Fruit fly (Drosophila melanogaster) whole organism, prepupa: ENCODE data around the gene mip130.

Experiments used
- Blimp-1 ChIP-seq: fragments of 200-800 bp; sonication (Bioruptor generic); optimal IDR thresholded peaks from 3 replicates; lab custom pipeline; 2017; ENCODE audit warnings: missing biosample characterization, missing genetic modification characterization, mild to moderate bottlenecking, moderate library complexity, missing genetic modification reagents
- CG10631 ChIP-seq: fragments of 200-800 bp; sonication (Bioruptor generic); optimal IDR thresholded peaks from 2 replicates; lab custom pipeline; 2016; ENCODE audit warnings: missing biosample characterization, missing genetic modification characterization
- CG10669 ChIP-seq: fragments of 200-800 bp; sonication (Bioruptor generic); optimal IDR thresholded peaks from 3 replicates; lab custom pipeline; 2018; ENCODE audit warnings: missing biosample characterization, mild to moderate bottlenecking, missing genetic modification characterization, moderate library complexity
- CG11294 ChIP-seq: fragments of 200-800 bp; sonication (Bioruptor generic); IDR thresholded peaks from 2 replicates; pipeline ENCODE4 v1.3.6; 2022; ENCODE audit warnings: missing biosample characterization, missing genetic modification characterization
- CG1621 ChIP-seq: fragments of 200-800 bp; sonication (Bioruptor generic); optimal IDR thresholded peaks from 3 replicates; lab custom pipeline; 2018; ENCODE audit warnings: missing biosample characterization, mild to moderate bottlenecking, missing genetic modification characterization
- CG16779 ChIP-seq: fragments of 200-800 bp; sonication (Bioruptor generic); optimal IDR thresholded peaks from 3 replicates; lab custom pipeline; 2017; ENCODE audit warnings: missing biosample characterization, mild to moderate bottlenecking, missing genetic modification characterization
- CG31627 ChIP-seq: fragments of 200-800 bp; sonication (Bioruptor generic); optimal IDR thresholded peaks from 3 replicates; lab custom pipeline; 2016; ENCODE audit warnings: missing biosample characterization, missing genetic modification characterization
- CG32006 ChIP-seq: fragments of 200-800 bp; sonication (Bioruptor generic); optimal IDR thresholded peaks from 3 replicates; lab custom pipeline; 2017; ENCODE audit warnings: missing biosample characterization, mild to moderate bottlenecking, missing genetic modification characterization
- CG4318 ChIP-seq: fragments of 200-800 bp; sonication (Bioruptor generic); optimal IDR thresholded peaks from 3 replicates; lab custom pipeline; 2017; ENCODE audit warnings: missing biosample characterization, mild to moderate bottlenecking, missing genetic modification characterization
- CG6163 ChIP-seq: fragments of 200-800 bp; sonication (Bioruptor generic); IDR thresholded peaks from 3 replicates; pipeline ENCODE4 v1.3.6; 2022; ENCODE audit warnings: missing biosample characterization, missing genetic modification characterization
- CG6276 ChIP-seq: fragments of 200-800 bp; sonication (Bioruptor generic); optimal IDR thresholded peaks from 2 replicates; lab custom pipeline; 2017; ENCODE audit warnings: missing biosample characterization, mild to moderate bottlenecking, missing genetic modification characterization
- CG6792 ChIP-seq: fragments of 200-800 bp; sonication (Bioruptor generic); optimal IDR thresholded peaks from 3 replicates; lab custom pipeline; 2016; ENCODE audit warnings: missing biosample characterization, missing genetic modification characterization
- CG6808 ChIP-seq: fragments of 200-800 bp; sonication (Bioruptor generic); optimal IDR thresholded peaks from 3 replicates; lab custom pipeline; 2017; ENCODE audit warnings: missing biosample characterization, missing genetic modification characterization, mild to moderate bottlenecking, moderate library complexity, missing genetic modification reagents
- CG6854 ChIP-seq: fragments of 200-800 bp; sonication (Bioruptor generic); optimal IDR thresholded peaks from 2 replicates; lab custom pipeline; 2017; ENCODE audit warnings: missing biosample characterization, mild to moderate bottlenecking, missing genetic modification characterization
- CG8119 ChIP-seq: fragments of 200-800 bp; sonication (Bioruptor generic); IDR thresholded peaks from 3 replicates; pipeline ENCODE4 v1.3.6; 2022; ENCODE audit warnings: missing biosample characterization, missing genetic modification characterization
- CG8319 ChIP-seq: fragments of 200-800 bp; sonication (Bioruptor generic); optimal IDR thresholded peaks from 3 replicates; lab custom pipeline; 2016; ENCODE audit warnings: missing biosample characterization, missing genetic modification characterization
- Eip93F ChIP-seq: fragments of 200-800 bp; sonication (Bioruptor generic); optimal IDR thresholded peaks from 2 replicates; lab custom pipeline; 2016; ENCODE audit warnings: missing biosample characterization, mild to moderate bottlenecking, missing genetic modification characterization
- Hr39 ChIP-seq: fragments of 200-800 bp; sonication (Bioruptor generic); optimal IDR thresholded peaks from 2 replicates; lab custom pipeline; 2016; ENCODE audit warnings: missing biosample characterization, missing genetic modification characterization
- Hr4 ChIP-seq: fragments of 200-800 bp; sonication (Bioruptor generic); optimal IDR thresholded peaks from 3 replicates; lab custom pipeline; 2016; ENCODE audit warnings: missing biosample characterization, missing genetic modification characterization
- Met ChIP-seq: fragments of 200-800 bp; sonication (Bioruptor generic); optimal IDR thresholded peaks from 3 replicates; lab custom pipeline; 2016; ENCODE audit warnings: missing biosample characterization, missing genetic modification characterization
- Smox ChIP-seq: fragments of 200-800 bp; sonication (Bioruptor generic); optimal IDR thresholded peaks from 3 replicates; lab custom pipeline; 2016; ENCODE audit warnings: missing biosample characterization, missing genetic modification characterization
- Sox14 ChIP-seq: fragments of 200-800 bp; sonication (Bioruptor generic); optimal IDR thresholded peaks from 3 replicates; lab custom pipeline; 2016; ENCODE audit warnings: missing biosample characterization, missing genetic modification characterization
- Sox15 ChIP-seq: fragments of 200-800 bp; sonication (Bioruptor generic); optimal IDR thresholded peaks from 3 replicates; lab custom pipeline; 2016; ENCODE audit warnings: missing biosample characterization, missing genetic modification characterization
- achi ChIP-seq: fragments of 200-800 bp; sonication (Bioruptor generic); optimal IDR thresholded peaks from 3 replicates; lab custom pipeline; 2016; ENCODE audit warnings: missing biosample characterization, missing genetic modification characterization
- acj6 ChIP-seq: fragments of 200-800 bp; sonication (Bioruptor generic); optimal IDR thresholded peaks from 3 replicates; lab custom pipeline; 2016; ENCODE audit warnings: missing biosample characterization, missing genetic modification characterization
- cyc ChIP-seq: fragments of 200-800 bp; sonication (Bioruptor generic); optimal IDR thresholded peaks from 3 replicates; lab custom pipeline; 2016; ENCODE audit warnings: missing biosample characterization, missing genetic modification characterization
- dac ChIP-seq: fragments of 200-800 bp; sonication (Bioruptor generic); optimal IDR thresholded peaks from 2 replicates; lab custom pipeline; 2017; ENCODE audit warnings: missing biosample characterization, mild to moderate bottlenecking, missing genetic modification characterization
- dsx ChIP-seq: fragments of 200-800 bp; optimal IDR thresholded peaks from 3 replicates; lab custom pipeline; 2019; ENCODE audit warnings: missing biosample characterization, mild to moderate bottlenecking, missing genetic modification characterization, moderate library complexity; ENCODE audit not compliant: poor library complexity, severe bottlenecking
- eg ChIP-seq: fragments of 200-800 bp; sonication (Bioruptor generic); IDR thresholded peaks from 3 replicates; pipeline ENCODE4 v1.3.6; 2022; ENCODE audit warnings: missing biosample characterization, missing genetic modification characterization
- esn ChIP-seq: fragments of 200-800 bp; sonication (Bioruptor generic); optimal IDR thresholded peaks from 2 replicates; lab custom pipeline; 2016; ENCODE audit warnings: missing biosample characterization, mild to moderate bottlenecking, missing genetic modification characterization, moderate library complexity
- fd59A ChIP-seq: fragments of 200-800 bp; sonication (Bioruptor generic); optimal IDR thresholded peaks from 2 replicates; lab custom pipeline; 2017; ENCODE audit warnings: missing biosample characterization, mild to moderate bottlenecking, missing genetic modification characterization, missing genetic modification reagents
- fkh ChIP-seq: fragments of 200-800 bp; sonication (Bioruptor generic); optimal IDR thresholded peaks from 3 replicates; lab custom pipeline; 2017; ENCODE audit warnings: missing biosample characterization, mild to moderate bottlenecking, missing genetic modification characterization, moderate library complexity
- lz ChIP-seq: fragments of 200-800 bp; sonication (Bioruptor generic); optimal IDR thresholded peaks from 3 replicates; lab custom pipeline; 2016; ENCODE audit warnings: missing biosample characterization, missing genetic modification characterization
- net ChIP-seq: fragments of 200-800 bp; sonication (Bioruptor generic); optimal IDR thresholded peaks from 3 replicates; lab custom pipeline; 2016; ENCODE audit warnings: missing biosample characterization, missing genetic modification characterization
- pdm3 ChIP-seq: fragments of 200-800 bp; sonication (Bioruptor generic); optimal IDR thresholded peaks from 3 replicates; lab custom pipeline; 2016; ENCODE audit warnings: missing biosample characterization, missing genetic modification characterization
- spab ChIP-seq: fragments of 200-800 bp; sonication (Bioruptor generic); optimal IDR thresholded peaks from 2 replicates; lab custom pipeline; 2017; ENCODE audit warnings: missing biosample characterization, mild to moderate bottlenecking, missing genetic modification characterization, missing genetic modification reagents
- svp ChIP-seq: fragments of 200-800 bp; sonication (Bioruptor generic); peaks from one replicate; lab custom pipeline; 2016; ENCODE audit warnings: missing biosample characterization, missing genetic modification characterization
- vri ChIP-seq: fragments of 200-800 bp; sonication (Bioruptor generic); optimal IDR thresholded peaks from 3 replicates; lab custom pipeline; 2016; ENCODE audit warnings: missing biosample characterization, mild to moderate bottlenecking, missing genetic modification characterization

mip130 gene

DNA sequence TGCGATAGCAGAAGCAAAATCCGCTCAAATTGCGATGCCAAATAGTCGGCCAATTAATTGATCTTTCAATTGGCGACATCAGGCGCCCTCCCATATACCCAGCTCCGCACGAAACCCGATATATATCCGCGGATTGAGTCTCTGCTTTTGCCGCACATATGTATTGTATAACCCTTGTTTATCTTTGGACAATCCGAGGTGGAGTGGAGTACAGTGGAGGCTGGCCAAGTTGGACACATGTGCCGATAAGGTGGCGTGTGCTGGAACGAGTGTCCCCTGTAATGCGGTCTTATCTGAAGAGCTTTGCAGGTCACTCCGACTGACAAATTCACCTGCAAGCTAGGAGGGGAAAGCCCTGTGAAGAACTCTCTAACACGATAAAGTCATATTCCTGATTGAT, 1.5 kb downstream of the mip130 start:
- TF ChIP-seq CG6792 (GFP tag; lab: Kevin White, UChicago) (no peak), svp (GFP tag; lab: Kevin White, UChicago) (peak; percentile 79)

- TF ChIP-seq Met (GFP tag; lab: Kevin White, UChicago) (no peak), fkh (peak; percentile 88), net (no peak), Eip93F (GFP tag; lab: Kevin White, UChicago) (no peak), CG6808 (GFP tag; lab: Kevin White, UChicago) (no peak), Smox (GFP tag; lab: Kevin White, UChicago) (no peak), CG6163 (GFP tag; lab: Robert Waterston, UW) (0 out of 3 replicates have a peak, but pooled peaks have one; percentile 5), CG10669 (GFP tag; lab: Kevin White, UChicago) (no peak), acj6 (GFP tag; lab: Kevin White, UChicago) (no peak), svp (GFP tag; lab: Kevin White, UChicago) (peak; percentile 88), Hr39 (GFP tag; lab: Kevin White, UChicago) (no peak), CG8119 (no peak), CG32006 (GFP tag; lab: Kevin White, UChicago) (no peak), lz (GFP tag; lab: Kevin White, UChicago) (no peak), fd59A (GFP tag; lab: Kevin White, UChicago) (no peak), CG8319 (GFP tag; lab: Kevin White, UChicago) (no peak), Sox15 (GFP tag; lab: Kevin White, UChicago) (no peak), CG1621 (tag; lab: Kevin White, UChicago) (peak; percentile 57)
These were observed 14.9 kb downstream of the mip130 start, which contains the start of the genes eIF2Bepsilon and Ocrl for dm6 chrX:1922765-1923501. Gene eIF2Bepsilon (minus strand): TSS chrX:1922874. Gene Ocrl (plus strand): TSS chrX:1922981.

DNA sequence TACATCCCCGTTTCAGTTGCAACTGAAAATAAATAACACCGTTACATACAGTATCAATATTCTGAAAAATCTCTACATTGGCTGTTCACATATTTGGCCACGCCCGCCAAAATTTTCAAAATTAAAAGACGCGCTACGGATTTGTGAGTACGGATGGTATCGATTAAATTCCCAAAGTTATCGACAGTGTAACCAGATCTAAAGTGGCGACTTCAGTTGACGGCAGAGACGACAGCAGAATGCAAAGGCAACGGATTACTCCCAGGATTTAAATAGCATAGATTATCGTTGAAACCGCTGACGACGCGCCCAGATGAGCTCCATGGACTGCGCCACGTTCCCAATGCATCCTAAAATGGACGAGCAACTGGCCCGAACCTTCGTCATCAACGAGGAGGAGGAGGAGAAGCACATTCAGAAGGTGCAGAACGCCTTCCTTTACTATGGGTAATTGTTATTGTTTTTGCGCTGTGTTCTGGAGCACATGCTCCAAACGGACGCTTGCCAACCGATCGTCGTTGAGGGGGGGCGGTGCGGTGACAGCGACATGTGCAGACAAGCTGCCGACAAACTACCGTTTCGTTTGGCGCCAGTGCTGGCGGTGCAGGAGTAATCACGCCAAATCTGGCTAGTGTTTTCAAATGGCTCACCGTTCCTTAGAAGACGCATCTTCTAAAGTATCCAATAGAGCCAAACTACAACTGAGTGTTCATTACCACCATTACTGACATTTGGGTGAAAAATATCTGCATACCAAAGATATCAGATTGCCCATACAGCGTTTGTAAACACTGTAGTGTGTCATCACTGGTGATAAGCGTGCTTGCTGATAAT, 19.7 kb downstream of the mip130 start, which contains the start of gene CG11596:
Gene CG11596, plus strand, starts transcription at position 211 of the 834 bp plus-strand sequence.
- TF ChIP-seq CG1621 (tag; lab: Kevin White, UChicago) (peak; percentile 89), achi (no peak), pdm3 (no peak), eg (GFP tag; lab: Robert Waterston, UW) (0 out of 3 replicates have a peak, but pooled peaks have one; percentile 23), Blimp-1 (GFP tag; lab: Kevin White, UChicago) (no peak), fkh (peak; percentile 58), dsx (GFP tag; lab: Kevin White, UChicago) (peak; percentile 34), Smox (GFP tag; lab: Kevin White, UChicago) (no peak), CG6854 (no peak), esn (GFP tag; lab: Kevin White, UChicago) (peak; percentile 16), CG6276 (no peak), svp (GFP tag; lab: Kevin White, UChicago) (peak; percentile 62), Eip93F (GFP tag; lab: Kevin White, UChicago) (no peak)

- TF ChIP-seq CG1621 (tag; lab: Kevin White, UChicago), result peak; percentile 50
- peak; percentile 85 for TF ChIP-seq CG31627 (GFP tag; lab: Kevin White, UChicago)
- TF ChIP-seq CG4318, result peak; percentile 31
- peak; percentile 66 for TF ChIP-seq CG8319 (GFP tag; lab: Kevin White, UChicago)
- peak; percentile 77 for TF ChIP-seq Sox14
- peak; percentile 73 for TF ChIP-seq Sox15 (GFP tag; lab: Kevin White, UChicago)
- TF ChIP-seq CG10631 (GFP tag; lab: Kevin White, UChicago), result peak; percentile 73
- TF ChIP-seq CG11294 (GFP tag; lab: Robert Waterston, UW), result peak; percentile 30; the same call in 1 of the 2 replicates
- TF ChIP-seq net, result peak; percentile 59
- TF ChIP-seq achi, result peak; percentile 74
- peak; percentile 93 for TF ChIP-seq fkh
- peak; percentile 56 for TF ChIP-seq vri
- no peak for TF ChIP-seq Eip93F (GFP tag; lab: Kevin White, UChicago)
- TF ChIP-seq CG6808 (GFP tag; lab: Kevin White, UChicago), result peak; percentile 36
- TF ChIP-seq Hr4 (GFP tag; lab: Kevin White, UChicago), result peak; percentile 77
- peak; percentile 71 for TF ChIP-seq CG6792 (GFP tag; lab: Kevin White, UChicago)
- peak; percentile 60 for TF ChIP-seq dac (GFP tag; lab: Kevin White, UChicago)
- peak; percentile 88 for TF ChIP-seq Hr39 (GFP tag; lab: Kevin White, UChicago)
- TF ChIP-seq cyc, result peak; percentile 74
- peak; percentile 85 for TF ChIP-seq svp (GFP tag; lab: Kevin White, UChicago)
- TF ChIP-seq CG32006 (GFP tag; lab: Kevin White, UChicago), result peak; percentile 79
- peak; percentile 60 for TF ChIP-seq CG10669 (GFP tag; lab: Kevin White, UChicago)
- TF ChIP-seq spab (GFP tag; lab: Kevin White, UChicago), result peak; percentile 11
- peak; percentile 48 for TF ChIP-seq CG8119
- peak; percentile 9 for TF ChIP-seq CG16779
- TF ChIP-seq acj6 (GFP tag; lab: Kevin White, UChicago), result peak; percentile 74
- TF ChIP-seq CG6854, result no peak
- peak; percentile 73 for TF ChIP-seq Smox (GFP tag; lab: Kevin White, UChicago)
These were observed 32.0 kb downstream of the mip130 start, which contains the start of the genes CG3857 and CG3587 for dm6 chrX:1940020-1940419. Gene CG3857 (minus strand): TSS chrX:1940040. Gene CG3587 (plus strand): TSS chrX:1940307.
